Worm (Caenorhabditis elegans) whole organism, L4 larva: Measurements from ENCODE around the gene T09F5.1.

Experiments used
- F26F4.8 ChIP-seq: fragments of 200-800 bp; sonication (Bioruptor generic); conservative IDR thresholded peaks from 2 replicates; pipeline ENCODE4 v1.3.6; 2022; ENCODE audit warnings: missing genetic modification characterization, missing compliant biosample characterization
- F49E8.2 ChIP-seq: sonication (generic microtip); optimal IDR thresholded peaks from 2 replicates; lab custom pipeline; 2016; ENCODE audit warnings: missing compliant biosample characterization, mild to moderate bottlenecking, missing genetic modification characterization, borderline replicate concordance
- R02D3.7 ChIP-seq: fragments of 150-350 bp; sonication (generic microtip); optimal IDR thresholded peaks from 3 replicates; lab custom pipeline; 2014; ENCODE audit warnings: missing biosample characterization, missing genetic modification characterization
- T20F7.1 ChIP-seq: fragments of 200-800 bp; sonication (Bioruptor generic); optimal IDR thresholded peaks from 2 replicates; lab custom pipeline; 2018; ENCODE audit warnings: mild to moderate bottlenecking, missing genetic modification characterization, missing compliant biosample characterization
- Y105C5A.15 ChIP-seq: fragments of 200-800 bp; sonication (Bioruptor generic); IDR thresholded peaks from 2 replicates; pipeline ENCODE4 v1.3.6; 2022; ENCODE audit warnings: missing genetic modification characterization, missing compliant biosample characterization
- Y48G9A.11 ChIP-seq: fragments of 200-800 bp; sonication (Bioruptor generic); IDR thresholded peaks from 2 replicates; pipeline ENCODE4 v1.3.6; 2022; ENCODE audit warnings: missing genetic modification reagents, missing genetic modification characterization, missing compliant biosample characterization
- aly-2 ChIP-seq: sonication (generic microtip); optimal IDR thresholded peaks from 2 replicates; lab custom pipeline; 2018; ENCODE audit warnings: missing biosample characterization, missing genetic modification characterization
- ces-1 ChIP-seq: fragments of 150-350 bp; sonication (generic microtip); optimal IDR thresholded peaks from 4 replicates; lab custom pipeline; 2014; ENCODE audit warnings: missing biosample characterization, missing genetic modification reagents, missing genetic modification characterization
- ctbp-1 ChIP-seq: fragments of 200-800 bp; sonication (Bioruptor generic); IDR thresholded peaks from 2 replicates; pipeline ENCODE4 v1.3.6; 2022; ENCODE audit warnings: missing genetic modification reagents, missing genetic modification characterization, missing compliant biosample characterization
- daf-8 ChIP-seq: fragments of 200-800 bp; sonication (Bioruptor generic); IDR thresholded peaks from 2 replicates; pipeline ENCODE4 v1.3.6; 2022; ENCODE audit warnings: missing genetic modification characterization, missing compliant biosample characterization
- dpl-1 ChIP-seq: fragments of 150-350 bp; optimal IDR thresholded peaks from 2 replicates; lab custom pipeline; 2014; ENCODE audit warnings: missing biosample characterization, missing genetic modification reagents, missing genetic modification characterization
- duxl-1 ChIP-seq: sonication (generic microtip); optimal IDR thresholded peaks from 2 replicates; lab custom pipeline; 2016; ENCODE audit warnings: mild to moderate bottlenecking, missing genetic modification characterization, moderate library complexity, missing compliant biosample characterization; ENCODE audit not compliant: poor library complexity
- egl-43 ChIP-seq: fragments of 200-800 bp; sonication (Bioruptor generic); IDR thresholded peaks from 2 replicates; pipeline ENCODE4 v1.3.6; 2022; ENCODE audit warnings: missing genetic modification reagents, missing genetic modification characterization, missing compliant biosample characterization
- fkh-10 ChIP-seq: fragments of 150-350 bp; optimal IDR thresholded peaks from 2 replicates; lab custom pipeline; 2014; ENCODE audit warnings: missing biosample characterization, missing genetic modification reagents, missing genetic modification characterization
- gei-8 ChIP-seq: fragments of 200-800 bp; sonication (Bioruptor generic); optimal IDR thresholded peaks from 2 replicates; lab custom pipeline; 2018; ENCODE audit warnings: mild to moderate bottlenecking, missing genetic modification characterization, missing compliant biosample characterization
- hif-1 ChIP-seq, 2 experiments: sonication (generic microtip); optimal IDR thresholded peaks; 2 replicates each; lab custom pipeline; 2016 to 2017; ENCODE audit warnings: missing compliant biosample characterization in 2 of 2, missing genetic modification characterization in 2 of 2, missing genetic modification reagents in 2 of 2, missing genotype in 2 of 2, mild to moderate bottlenecking in 1 of 2
- hlh-11 ChIP-seq: fragments of 200-800 bp; sonication (Bioruptor generic); optimal IDR thresholded peaks from 2 replicates; lab custom pipeline; 2018; ENCODE audit warnings: mild to moderate bottlenecking, missing genetic modification characterization, missing compliant biosample characterization
- hlh-30 ChIP-seq: sonication (generic microtip); optimal IDR thresholded peaks from 2 replicates; lab custom pipeline; 2017; ENCODE audit warnings: antibody characterized with exemption, mild to moderate bottlenecking, missing genetic modification characterization, missing compliant biosample characterization; ENCODE audit not compliant: insufficient read depth
- jun-1 ChIP-seq: fragments of 150-350 bp; optimal IDR thresholded peaks from 2 replicates; lab custom pipeline; 2014; ENCODE audit warnings: missing biosample characterization, missing genetic modification reagents, missing genetic modification characterization
- lim-7 ChIP-seq: fragments of 200-800 bp; sonication (Bioruptor generic); IDR thresholded peaks from 2 replicates; pipeline ENCODE4 v1.3.6; 2022; ENCODE audit warnings: missing genetic modification characterization, missing compliant biosample characterization
- lin-1 ChIP-seq: fragments of 200-800 bp; sonication (Bioruptor generic); IDR thresholded peaks from 2 replicates; pipeline ENCODE4 v1.3.6; 2022; ENCODE audit warnings: missing genetic modification reagents, missing genetic modification characterization, missing compliant biosample characterization
- lin-13 ChIP-seq: fragments of 150-350 bp; optimal IDR thresholded peaks from 2 replicates; lab custom pipeline; 2014; ENCODE audit warnings: missing biosample characterization, missing genetic modification reagents, missing genetic modification characterization
- lin-29 ChIP-seq: fragments of 200-800 bp; sonication (Bioruptor generic); IDR thresholded peaks from 2 replicates; pipeline ENCODE4 v1.3.6; 2022; ENCODE audit warnings: missing genetic modification reagents, missing genetic modification characterization, missing compliant biosample characterization
- lin-38 ChIP-seq: fragments of 200-800 bp; sonication (Bioruptor generic); IDR thresholded peaks from 2 replicates; pipeline ENCODE4 v1.3.6; 2022; ENCODE audit warnings: missing genetic modification reagents, missing genetic modification characterization, missing compliant biosample characterization
- lin-39 ChIP-seq: fragments of 150-350 bp; optimal IDR thresholded peaks from 2 replicates; lab custom pipeline; 2014; ENCODE audit warnings: missing biosample characterization, missing genetic modification reagents, missing genetic modification characterization
- lir-3 ChIP-seq: sonication (generic microtip); optimal IDR thresholded peaks from 2 replicates; lab custom pipeline; 2016; ENCODE audit warnings: mild to moderate bottlenecking, missing genetic modification characterization, missing compliant biosample characterization
- madf-5 ChIP-seq, 2 experiments: fragments of 200-800 bp; sonication (Bioruptor generic); IDR thresholded peaks; 2 replicates each; pipeline ENCODE4 v1.3.6; 2022; ENCODE audit warnings: missing compliant biosample characterization in 2 of 2, missing genetic modification characterization in 2 of 2
- nhr-102 ChIP-seq: sonication (generic microtip); optimal IDR thresholded peaks from 2 replicates; lab custom pipeline; 2016; ENCODE audit warnings: mild to moderate bottlenecking, missing genetic modification characterization, moderate library complexity, missing compliant biosample characterization
- nhr-6 ChIP-seq: fragments of 150-350 bp; optimal IDR thresholded peaks from 2 replicates; lab custom pipeline; 2014; ENCODE audit warnings: missing biosample characterization, missing genetic modification characterization
- nhr-76 ChIP-seq: fragments of 150-350 bp; optimal IDR thresholded peaks from 2 replicates; lab custom pipeline; 2014; ENCODE audit warnings: missing biosample characterization, missing genetic modification characterization
- php-3 ChIP-seq: fragments of 200-800 bp; sonication (Bioruptor generic); IDR thresholded peaks from 2 replicates; pipeline ENCODE4 v1.3.6; 2022; ENCODE audit warnings: missing genetic modification reagents, missing genetic modification characterization, missing compliant biosample characterization
- skn-1 ChIP-seq: fragments of 150-350 bp; optimal IDR thresholded peaks from 2 replicates; lab custom pipeline; 2014; ENCODE audit warnings: missing biosample characterization, missing genetic modification characterization
- snpc-1.2 ChIP-seq: fragments of 200-800 bp; sonication (Bioruptor generic); IDR thresholded peaks from 2 replicates; pipeline ENCODE4 v1.3.6; 2022; ENCODE audit warnings: missing genetic modification reagents, missing genetic modification characterization, missing compliant biosample characterization
- vab-7 ChIP-seq: fragments of 200-800 bp; sonication (Bioruptor generic); IDR thresholded peaks from 2 replicates; pipeline ENCODE4 v1.3.6; 2022; ENCODE audit warnings: missing genetic modification reagents, missing genetic modification characterization, missing compliant biosample characterization
- zfp-3 ChIP-seq: fragments of 200-800 bp; sonication (Bioruptor generic); conservative IDR thresholded peaks from 2 replicates; pipeline ENCODE4 v1.3.6; 2022; ENCODE audit warnings: missing genetic modification reagents, missing genetic modification characterization, missing compliant biosample characterization
- zip-11 ChIP-seq: fragments of 200-800 bp; sonication (Bioruptor generic); IDR thresholded peaks from 2 replicates; pipeline ENCODE4 v1.3.6; 2022; ENCODE audit warnings: missing genetic modification characterization, missing compliant biosample characterization
- ztf-11 ChIP-seq: fragments of 150-350 bp; optimal IDR thresholded peaks from 2 replicates; lab custom pipeline; 2014; ENCODE audit warnings: missing biosample characterization, missing genetic modification characterization
- ztf-7 ChIP-seq: fragments of 150-350 bp; optimal IDR thresholded peaks from 2 replicates; lab custom pipeline; 2014; ENCODE audit warnings: missing biosample characterization, missing genetic modification characterization

T09F5.1 gene

DNA sequence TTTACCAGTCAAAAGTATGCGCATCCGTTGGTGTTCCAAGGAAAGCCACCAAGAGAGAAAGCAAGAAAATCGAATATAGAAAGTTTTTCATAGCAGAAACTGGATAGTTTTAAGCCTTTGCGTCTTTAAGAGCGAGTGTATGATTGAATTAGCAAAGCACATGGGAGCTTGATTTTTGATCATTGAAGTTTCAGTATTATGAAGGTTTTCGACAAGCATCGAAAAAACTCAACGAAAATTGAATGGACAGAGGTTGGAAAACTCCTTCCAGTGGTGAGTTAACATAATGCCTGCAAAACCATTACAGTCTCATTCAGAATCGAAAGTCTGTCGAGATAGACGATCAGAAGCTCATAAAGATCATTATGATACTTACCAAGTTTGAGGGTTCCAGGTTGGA, 45.0 kb downstream of the T09F5.1 start, which contains the start of gene Y75B12B.13:
TSS of gene Y75B12B.13 (minus strand) at position 101 of the 400 bp plus-strand sequence.
- TF ChIP-seq Y48G9A.11 (GFP tag; lab: Robert Waterston, UW) (no peak), daf-8 (GFP tag; lab: Robert Waterston, UW) (no peak), R02D3.7 (tag; lab: Kevin White, UChicago) (no peak), madf-5 (GFP tag; IDR thresholded peaks at IDR 0.05; lab: Robert Waterston, UW) (no peak), lin-1 (no peak), zip-11 (GFP tag; lab: Robert Waterston, UW) (no peak), lin-13 (GFP tag; lab: Kevin White, UChicago) (no peak), egl-43 (no peak), ces-1 (GFP tag; lab: Kevin White, UChicago) (no peak), php-3 (no peak), duxl-1 (tag; lab: Kevin White, UChicago) (no peak), nhr-76 (no peak), hif-1 (tag; optimal IDR thresholded peaks at IDR 0.05; lab: Kevin White, UChicago) (no peak)

DNA sequence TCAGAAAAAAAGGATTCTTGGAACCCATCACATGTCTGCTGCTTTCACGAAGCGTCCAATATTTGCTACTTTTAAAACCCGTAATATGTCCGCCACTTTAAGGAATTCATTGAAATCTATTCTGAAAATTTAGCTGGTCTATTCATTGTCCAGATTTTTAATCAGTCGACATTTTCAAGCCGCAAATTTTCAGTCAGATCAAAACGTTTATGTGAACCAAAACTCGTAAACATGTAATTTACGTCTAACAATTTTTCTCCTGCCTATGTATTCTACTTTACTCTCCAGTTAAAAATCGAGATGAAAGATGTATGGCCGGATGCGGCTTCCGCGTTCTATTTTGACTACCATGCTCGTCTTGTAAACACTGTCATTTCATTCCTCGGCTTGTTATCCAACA, 49.1 kb downstream of the T09F5.1 start, which contains the start of gene srw-1:
TSS of gene srw-1 (plus strand) at position 301 of the 400 bp plus-strand sequence.
- TF ChIP-seq lir-3 (tag; lab: Kevin White, UChicago): no peak
- TF ChIP-seq ztf-11: no peak
- TF ChIP-seq aly-2 (tag; lab: Kevin White, UChicago): no peak
- no peak for TF ChIP-seq dpl-1 (GFP tag; lab: Kevin White, UChicago)
- TF ChIP-seq fkh-10 (GFP tag; lab: Kevin White, UChicago): no peak
- no peak for TF ChIP-seq zfp-3
- no peak for TF ChIP-seq lim-7
- no peak for TF ChIP-seq F26F4.8 (GFP tag; lab: Robert Waterston, UW)
- TF ChIP-seq hlh-11 (tag; lab: Kevin White, UChicago): no peak
- TF ChIP-seq nhr-102 (tag; lab: Kevin White, UChicago): no peak
- no peak for TF ChIP-seq lin-13 (GFP tag; lab: Kevin White, UChicago)
- no peak for TF ChIP-seq ztf-7
- TF ChIP-seq skn-1 (tag; lab: Kevin White, UChicago): no peak
- no peak for TF ChIP-seq gei-8 (GFP tag; lab: Kevin White, UChicago)
- no peak for TF ChIP-seq ctbp-1 (GFP tag; lab: Robert Waterston, UW)
- TF ChIP-seq snpc-1.2 (GFP tag; lab: Robert Waterston, UW): no peak
- no peak for TF ChIP-seq Y105C5A.15 (GFP tag; lab: Robert Waterston, UW)
- TF ChIP-seq vab-7 (GFP tag; lab: Robert Waterston, UW): no peak
- TF ChIP-seq lin-38 (GFP tag; lab: Robert Waterston, UW): no peak

DNA sequence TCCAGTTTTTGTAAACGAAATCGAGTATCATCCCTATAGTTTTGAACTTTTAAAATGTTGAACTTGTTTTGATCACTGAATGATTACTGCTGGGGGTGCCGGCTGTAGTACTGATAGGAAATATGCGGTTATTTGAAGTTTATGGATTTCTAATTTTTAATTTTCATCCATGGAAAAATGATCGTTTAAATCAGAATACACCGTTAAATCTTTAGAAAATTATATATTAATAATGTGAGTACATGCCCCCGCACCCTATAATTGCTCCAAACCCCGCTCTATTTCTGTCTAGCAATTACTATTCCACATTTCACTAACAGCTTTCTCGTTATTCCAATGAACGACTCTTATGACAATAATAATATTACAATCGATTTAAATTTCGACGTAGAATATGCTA, 50.9 kb downstream of the T09F5.1 start, which contains the start of gene Y75B12B.10:
TSS of gene Y75B12B.10 (plus strand) at position 301 of the 400 bp plus-strand sequence.
- TF ChIP-seq nhr-6 (tag; lab: Kevin White, UChicago) (no peak), skn-1 (tag; lab: Kevin White, UChicago) (no peak), lin-39 (tag; lab: Kevin White, UChicago) (no peak), ces-1 (GFP tag; lab: Kevin White, UChicago) (no peak), T20F7.1 (GFP tag; lab: Kevin White, UChicago) (no peak), F49E8.2 (tag; lab: Kevin White, UChicago) (no peak), lin-29 (no peak), hlh-30 (no peak), jun-1 (tag; lab: Kevin White, UChicago) (no peak)
